Worm (Caenorhabditis elegans) whole organism, mixed stage, embryonic: ENCODE measurements around the gene D1014.2.

Source experiments
- blmp-1 ChIP-seq: fragments of 150-350 bp; optimal IDR thresholded peaks from 2 replicates; lab custom pipeline; 2014; ENCODE audit warnings: missing biosample characterization, missing genetic modification characterization
- hlh-1 ChIP-seq: fragments of 150-350 bp; optimal IDR thresholded peaks from 2 replicates; lab custom pipeline; 2014; ENCODE audit warnings: missing biosample characterization, missing genetic modification reagents, missing genetic modification characterization
- nhr-237 ChIP-seq: fragments of 150-350 bp; optimal IDR thresholded peaks from 2 replicates; lab custom pipeline; 2014; ENCODE audit warnings: missing biosample characterization, missing genetic modification characterization
- ztf-11 ChIP-seq: fragments of 150-350 bp; optimal IDR thresholded peaks from 2 replicates; lab custom pipeline; 2014; ENCODE audit warnings: missing biosample characterization, missing genetic modification characterization

DNA sequence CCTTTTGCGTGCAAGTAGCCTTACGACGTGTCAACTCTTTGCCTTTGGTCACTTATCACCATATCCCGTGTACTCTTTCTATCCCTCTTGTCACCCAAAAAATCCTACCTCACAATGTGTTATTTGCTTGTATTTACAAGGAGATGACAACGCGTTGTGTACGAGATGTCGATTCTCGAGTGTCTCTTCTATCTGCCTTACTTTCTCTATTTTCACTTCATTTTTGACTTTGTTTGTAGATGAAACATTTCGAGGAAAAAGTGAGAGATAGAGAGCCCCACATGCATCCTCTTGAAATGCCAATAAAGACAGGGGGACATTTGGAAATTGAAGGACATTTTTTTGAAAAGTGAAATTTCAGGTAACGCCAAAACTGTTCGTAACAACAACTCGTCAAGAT, 32.9 kb upstream of the D1014.2 start:
- no peak for TF ChIP-seq blmp-1 (tag; lab: Kevin White, UChicago)
- no peak for TF ChIP-seq ztf-11
- TF ChIP-seq nhr-237 (tag; lab: Kevin White, UChicago), result peak; percentile 4
- TF ChIP-seq hlh-1, result no peak
